Worm (Caenorhabditis elegans) whole organism, late embryonic: ENCODE results near the gene T04H1.5.

ENCODE experiments used
- C38D4.7 ChIP-seq: fragments of 200-800 bp; sonication (Bioruptor generic); optimal IDR thresholded peaks from 2 replicates; lab custom pipeline; 2018; ENCODE audit warnings: mild to moderate bottlenecking, missing genetic modification characterization, moderate library complexity, missing compliant biosample characterization
- ama-1 ChIP-seq: fragments of 150-350 bp; optimal IDR thresholded peaks from 2 replicates; lab custom pipeline; 2014
- ceh-45 ChIP-seq: fragments of 200-800 bp; sonication (Bioruptor generic); IDR thresholded peaks from 2 replicates; pipeline ENCODE4 v1.3.6; 2022; ENCODE audit warnings: missing genetic modification reagents, missing genetic modification characterization, missing compliant biosample characterization
- che-1 ChIP-seq: sonication (generic microtip); optimal IDR thresholded peaks from 2 replicates; lab custom pipeline; 2016; ENCODE audit warnings: mild to moderate bottlenecking, missing genetic modification characterization, missing compliant biosample characterization
- nhr-11 ChIP-seq: fragments of 150-350 bp; optimal IDR thresholded peaks from 2 replicates; lab custom pipeline; 2014; ENCODE audit warnings: missing biosample characterization, missing genetic modification characterization
- nhr-232 ChIP-seq: sonication (generic microtip); optimal IDR thresholded peaks from 2 replicates; lab custom pipeline; 2016; ENCODE audit warnings: missing genetic modification characterization, missing compliant biosample characterization
- ref-2 ChIP-seq: sonication (generic microtip); optimal IDR thresholded peaks from 2 replicates; lab custom pipeline; 2016; ENCODE audit warnings: missing genetic modification characterization, missing compliant biosample characterization
- tbx-2 ChIP-seq: sonication (generic microtip); optimal IDR thresholded peaks from 2 replicates; lab custom pipeline; 2016; ENCODE audit warnings: missing genetic modification characterization, missing compliant biosample characterization
- unc-3 ChIP-seq, 2 experiments: fragments of 200-800 bp in 1 of 2; sonication (Bioruptor generic) in 1 of 2; sonication (generic microtip) in 1 of 2; conservative IDR thresholded peaks in 1 of 2; optimal IDR thresholded peaks in 1 of 2; 2 replicates each; pipeline versions ENCODE4 v1.3.6 to Lab custom; 2016 to 2022; ENCODE audit warnings: missing compliant biosample characterization in 2 of 2, missing genetic modification characterization in 2 of 2, missing genetic modification reagents in 1 of 2

DNA sequence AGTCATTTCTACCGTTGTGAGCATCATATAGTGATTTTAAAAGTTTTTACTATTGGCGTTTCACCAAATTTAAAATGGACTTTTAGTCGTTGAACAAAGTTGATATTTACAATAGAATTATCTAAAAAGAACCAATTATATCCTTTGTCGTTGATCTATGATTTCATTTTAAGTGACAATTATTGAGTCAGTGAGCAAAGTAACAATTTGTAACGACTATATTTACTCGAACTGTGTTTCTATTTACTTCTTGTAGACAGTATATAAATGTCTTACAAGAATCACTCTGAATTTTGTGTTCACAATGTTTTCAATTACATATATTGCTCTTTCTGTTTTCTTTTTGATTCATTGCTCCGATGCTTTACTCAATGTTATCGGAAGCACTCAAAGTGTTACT lies 10.0 kb upstream of the T04H1.5 start, which contains the start of gene ttr-22:
- TF ChIP-seq che-1 (tag; lab: Kevin White, UChicago) (no peak), C38D4.7 (GFP tag; lab: Kevin White, UChicago) (no peak), ama-1 (lab: Kevin White, UChicago) (no peak), ref-2 (tag; lab: Kevin White, UChicago) (no peak), ceh-45 (no peak), unc-3 (GFP tag; conservative IDR thresholded peaks at IDR 0.05; lab: Robert Waterston, UW) (no peak), unc-3 (tag; optimal IDR thresholded peaks at IDR 0.05; lab: Kevin White, UChicago) (no peak), tbx-2 (tag; lab: Kevin White, UChicago) (no peak), nhr-232 (tag; lab: Kevin White, UChicago) (no peak), nhr-11 (tag; lab: Kevin White, UChicago) (no peak)
